Worm (Caenorhabditis elegans) whole organism, young adult: ENCODE results near the gene F54C8.7.

Experiments
- B0019.2 ChIP-seq: fragments of 200-800 bp; sonication (Bioruptor generic); conservative IDR thresholded peaks from 2 replicates; pipeline ENCODE4 v1.3.6; 2022; ENCODE audit warnings: missing genetic modification reagents, missing genetic modification characterization, missing compliant biosample characterization
- C06A6.2 ChIP-seq: fragments of 200-800 bp; sonication (Bioruptor generic); conservative IDR thresholded peaks from 2 replicates; pipeline ENCODE4 v1.3.6; 2022; ENCODE audit warnings: missing genetic modification characterization, missing compliant biosample characterization
- D2030.7 ChIP-seq: fragments of 200-800 bp; sonication (Bioruptor generic); IDR thresholded peaks from 2 replicates; pipeline ENCODE4 v1.3.6; 2022; ENCODE audit warnings: missing genetic modification reagents, missing genetic modification characterization, missing compliant biosample characterization
- F22D6.2 ChIP-seq: sonication (generic microtip); optimal IDR thresholded peaks from 2 replicates; lab custom pipeline; 2016; ENCODE audit warnings: mild to moderate bottlenecking, missing genetic modification characterization, missing compliant biosample characterization
- F23B12.7 ChIP-seq: sonication (generic microtip); optimal IDR thresholded peaks from 2 replicates; lab custom pipeline; 2017; ENCODE audit warnings: missing genetic modification characterization, mild to moderate bottlenecking, missing compliant biosample characterization, antibody characterized with exemption, moderate library complexity; ENCODE audit not compliant: insufficient read depth
- F39B2.1 ChIP-seq: fragments of 200-800 bp; sonication (Bioruptor generic); IDR thresholded peaks from 2 replicates; pipeline ENCODE4 v1.3.6; 2022; ENCODE audit warnings: missing genetic modification reagents, missing genetic modification characterization, missing compliant biosample characterization
- F57C9.4 ChIP-seq: sonication (generic microtip); optimal IDR thresholded peaks from 2 replicates; lab custom pipeline; 2017; ENCODE audit warnings: mild to moderate bottlenecking, missing genetic modification characterization, missing compliant biosample characterization
- Y53G8AR.9 ChIP-seq: fragments of 200-800 bp; sonication (Bioruptor generic); conservative IDR thresholded peaks from 2 replicates; pipeline ENCODE4 v1.3.6; 2022; ENCODE audit warnings: missing genetic modification reagents, missing genetic modification characterization, missing compliant biosample characterization
- ZK185.1 ChIP-seq: sonication (generic microtip); optimal IDR thresholded peaks from 2 replicates; lab custom pipeline; 2016; ENCODE audit warnings: mild to moderate bottlenecking, missing genetic modification characterization, missing compliant biosample characterization; ENCODE audit not compliant: poor library complexity, severe bottlenecking
- akir-1 ChIP-seq: fragments of 200-800 bp; sonication (Bioruptor generic); optimal IDR thresholded peaks from 2 replicates; lab custom pipeline; 2018; ENCODE audit warnings: mild to moderate bottlenecking, missing genetic modification characterization, moderate library complexity, missing compliant biosample characterization
- attf-3 ChIP-seq: fragments of 200-800 bp; sonication (Bioruptor generic); conservative IDR thresholded peaks from 2 replicates; pipeline ENCODE4 v1.3.6; 2022; ENCODE audit warnings: missing genetic modification reagents, missing genetic modification characterization, missing compliant biosample characterization
- attf-5 ChIP-seq: fragments of 200-800 bp; sonication (Bioruptor generic); optimal IDR thresholded peaks from 2 replicates; lab custom pipeline; 2018; ENCODE audit warnings: mild to moderate bottlenecking, missing genetic modification characterization, missing compliant biosample characterization
- attf-6 ChIP-seq: fragments of 200-800 bp; sonication (Bioruptor generic); IDR thresholded peaks from 2 replicates; pipeline ENCODE4 v1.3.6; 2022; ENCODE audit warnings: missing genetic modification reagents, missing genetic modification characterization, missing compliant biosample characterization
- bed-2 ChIP-seq: fragments of 200-800 bp; sonication (Bioruptor generic); IDR thresholded peaks from 2 replicates; pipeline ENCODE4 v1.3.6; 2022; ENCODE audit warnings: missing genetic modification reagents, missing genetic modification characterization, missing compliant biosample characterization
- cebp-1 ChIP-seq, 2 experiments: fragments of 200-800 bp in 1 of 2; sonication (Bioruptor generic) in 1 of 2; sonication (generic microtip) in 1 of 2; IDR thresholded peaks in 1 of 2; optimal IDR thresholded peaks in 1 of 2; 2 replicates each; pipeline versions ENCODE4 v1.3.6 to Lab custom; 2017 to 2022; ENCODE audit warnings: missing compliant biosample characterization in 2 of 2, missing genetic modification characterization in 2 of 2, mild to moderate bottlenecking in 1 of 2, missing genetic modification reagents in 1 of 2, moderate library complexity in 1 of 2
- ceh-100 ChIP-seq: fragments of 200-800 bp; sonication (Bioruptor generic); IDR thresholded peaks from 2 replicates; pipeline ENCODE4 v1.3.6; 2022; ENCODE audit warnings: missing genetic modification reagents, missing genetic modification characterization, missing compliant biosample characterization
- ceh-79 ChIP-seq: sonication (generic microtip); optimal IDR thresholded peaks from 2 replicates; lab custom pipeline; 2017; ENCODE audit warnings: mild to moderate bottlenecking, missing genetic modification characterization, missing compliant biosample characterization
- dox-1 ChIP-seq: fragments of 200-800 bp; sonication (Bioruptor generic); IDR thresholded peaks from 2 replicates; pipeline ENCODE4 v1.3.6; 2022; ENCODE audit warnings: missing genetic modification reagents, missing genetic modification characterization, missing compliant biosample characterization
- dpff-1 ChIP-seq: sonication (generic microtip); optimal IDR thresholded peaks from 2 replicates; lab custom pipeline; 2017; ENCODE audit warnings: mild to moderate bottlenecking, missing genetic modification characterization, missing compliant biosample characterization
- egrh-3 ChIP-seq: fragments of 200-800 bp; sonication (Bioruptor generic); IDR thresholded peaks from 2 replicates; pipeline ENCODE4 v1.3.6; 2022; ENCODE audit warnings: missing genetic modification reagents, missing genetic modification characterization, missing compliant biosample characterization
- fkh-3 ChIP-seq: sonication (generic microtip); optimal IDR thresholded peaks from 2 replicates; lab custom pipeline; 2016; ENCODE audit warnings: mild to moderate bottlenecking, missing genetic modification characterization, missing compliant biosample characterization
- him-1 ChIP-seq: sonication (generic microtip); optimal IDR thresholded peaks from 2 replicates; lab custom pipeline; 2016; ENCODE audit warnings: missing genotype, missing genetic modification reagents, missing genetic modification characterization, missing compliant biosample characterization
- let-607 ChIP-seq, 2 experiments: fragments of 200-800 bp in 1 of 2; sonication (Bioruptor generic) in 1 of 2; sonication (generic microtip) in 1 of 2; optimal IDR thresholded peaks; 2 replicates each; lab custom pipeline; 2016 to 2018; ENCODE audit warnings: mild to moderate bottlenecking in 2 of 2, missing compliant biosample characterization in 2 of 2, missing genetic modification characterization in 2 of 2, moderate library complexity in 2 of 2, missing genotype in 1 of 2
- lir-1 ChIP-seq: fragments of 200-800 bp; sonication (Bioruptor generic); conservative IDR thresholded peaks from 2 replicates; pipeline ENCODE4 v1.3.6; 2022; ENCODE audit warnings: missing genetic modification reagents, missing genetic modification characterization, missing compliant biosample characterization
- madf-10 ChIP-seq: sonication (generic microtip); optimal IDR thresholded peaks from 2 replicates; lab custom pipeline; 2016; ENCODE audit warnings: mild to moderate bottlenecking, missing genetic modification characterization, missing compliant biosample characterization
- madf-6 ChIP-seq: fragments of 200-800 bp; sonication (Bioruptor generic); IDR thresholded peaks from 2 replicates; pipeline ENCODE4 v1.3.6; 2022; ENCODE audit warnings: missing genetic modification reagents, missing genetic modification characterization, missing compliant biosample characterization
- madf-8 ChIP-seq: fragments of 200-800 bp; sonication (Bioruptor generic); conservative IDR thresholded peaks from 2 replicates; pipeline ENCODE4 v1.3.6; 2022; ENCODE audit warnings: missing genetic modification reagents, missing genetic modification characterization, missing compliant biosample characterization
- mes-4 ChIP-seq: sonication (generic microtip); optimal IDR thresholded peaks from 2 replicates; lab custom pipeline; 2016; ENCODE audit warnings: missing genotype, missing genetic modification characterization, missing compliant biosample characterization
- nfya-2 ChIP-seq: fragments of 200-800 bp; sonication (Bioruptor generic); IDR thresholded peaks from 2 replicates; pipeline ENCODE4 v1.3.6; 2022; ENCODE audit warnings: missing genetic modification reagents, missing genetic modification characterization, missing compliant biosample characterization
- nhr-27 ChIP-seq: fragments of 200-800 bp; sonication (Bioruptor generic); optimal IDR thresholded peaks from 2 replicates; lab custom pipeline; 2018; ENCODE audit warnings: mild to moderate bottlenecking, missing genetic modification characterization, moderate library complexity, missing compliant biosample characterization
- repo-1 ChIP-seq: sonication (generic microtip); optimal IDR thresholded peaks from 2 replicates; lab custom pipeline; 2017; ENCODE audit warnings: mild to moderate bottlenecking, missing genetic modification characterization, missing compliant biosample characterization
- sdz-38 ChIP-seq: sonication (generic microtip); optimal IDR thresholded peaks from 2 replicates; lab custom pipeline; 2016; ENCODE audit warnings: missing genotype, missing genetic modification characterization, missing compliant biosample characterization
- snpc-1.3 ChIP-seq: sonication (generic microtip); optimal IDR thresholded peaks from 2 replicates; lab custom pipeline; 2017; ENCODE audit warnings: missing genetic modification characterization, mild to moderate bottlenecking, missing compliant biosample characterization, antibody characterized with exemption, moderate library complexity, missing genotype, missing genetic modification reagents; ENCODE audit not compliant: insufficient read depth
- snpc-3.4 ChIP-seq: sonication (generic microtip); optimal IDR thresholded peaks from 2 replicates; lab custom pipeline; 2017; ENCODE audit warnings: missing genetic modification characterization, mild to moderate bottlenecking, missing compliant biosample characterization, antibody characterized with exemption, moderate library complexity, missing genotype, missing genetic modification reagents
- tbx-9 ChIP-seq: sonication (generic microtip); optimal IDR thresholded peaks from 2 replicates; lab custom pipeline; 2016; ENCODE audit warnings: borderline replicate concordance, missing genetic modification characterization, inconsistent platforms, missing compliant biosample characterization
- tlf-1 ChIP-seq: fragments of 200-800 bp; sonication (Bioruptor generic); optimal IDR thresholded peaks from 2 replicates; lab custom pipeline; 2018; ENCODE audit warnings: mild to moderate bottlenecking, missing genetic modification characterization, missing compliant biosample characterization
- xnd-1 ChIP-seq: sonication (generic microtip); optimal IDR thresholded peaks from 2 replicates; lab custom pipeline; 2016; ENCODE audit warnings: missing genotype, missing genetic modification reagents, missing genetic modification characterization, missing compliant biosample characterization
- zfh-2 ChIP-seq: fragments of 200-800 bp; sonication (Bioruptor generic); conservative IDR thresholded peaks from 2 replicates; pipeline ENCODE4 v1.3.6; 2022; ENCODE audit warnings: missing genetic modification reagents, missing genetic modification characterization, missing compliant biosample characterization
- ztf-18 ChIP-seq: sonication (generic microtip); optimal IDR thresholded peaks from 2 replicates; lab custom pipeline; 2016; ENCODE audit warnings: missing genotype, mild to moderate bottlenecking, missing genetic modification characterization, missing compliant biosample characterization
- ztf-28 ChIP-seq: fragments of 200-800 bp; sonication (Bioruptor generic); IDR thresholded peaks from 2 replicates; pipeline ENCODE4 v1.3.6; 2022; ENCODE audit warnings: missing genetic modification reagents, missing genetic modification characterization, missing compliant biosample characterization
- ztf-6 ChIP-seq: fragments of 200-800 bp; sonication (Bioruptor generic); IDR thresholded peaks from 2 replicates; pipeline ENCODE4 v1.3.6; 2022; ENCODE audit warnings: missing genetic modification reagents, missing genetic modification characterization, missing compliant biosample characterization

F54C8.7 gene

ce11 chrIII:9494209-9494608 is 40.3 kb upstream of the F54C8.7 start:
- no peak for TF ChIP-seq F39B2.1 (GFP tag; lab: Robert Waterston, UW)
- TF ChIP-seq repo-1 (tag; lab: Kevin White, UChicago): no peak
- no peak for TF ChIP-seq attf-5 (GFP tag; lab: Kevin White, UChicago)
- TF ChIP-seq F23B12.7 (tag; lab: Kevin White, UChicago): no peak
- TF ChIP-seq, all 124 proteins: peak for 0

ce11 chrIII:9490783-9491547 is 37.1 kb upstream of the F54C8.7 start, which contains the start of the genes dars-1 and ctr-9:
Gene dars-1 (minus strand): TSS chrIII:9491215.
Gene ctr-9 (plus strand): TSS chrIII:9491396.
- TF ChIP-seq madf-8 (GFP tag; lab: Robert Waterston, UW) (no peak), snpc-1.3 (tag; lab: Kevin White, UChicago) (no peak), ztf-28 (no peak), D2030.7 (GFP tag; lab: Robert Waterston, UW) (no peak), dpff-1 (tag; lab: Kevin White, UChicago) (no peak), madf-6 (no peak), B0019.2 (GFP tag; lab: Robert Waterston, UW) (no peak), let-607 (tag; optimal IDR thresholded peaks at IDR 0.05; lab: Kevin White, UChicago) (no peak), F22D6.2 (tag; lab: Kevin White, UChicago) (no peak), tbx-9 (tag; lab: Kevin White, UChicago) (no peak), ceh-79 (no peak), ztf-18 (no peak), snpc-3.4 (tag; lab: Kevin White, UChicago) (peak; percentile 0), nfya-2 (GFP tag; lab: Robert Waterston, UW) (no peak), bed-2 (no peak), xnd-1 (tag; lab: Kevin White, UChicago) (no peak), akir-1 (GFP tag; lab: Kevin White, UChicago) (no peak), cebp-1 (GFP tag; IDR thresholded peaks at IDR 0.05; lab: Robert Waterston, UW) (peak; percentile 30; the same call in 1 of the 2 replicates), cebp-1 (tag; optimal IDR thresholded peaks at IDR 0.05; lab: Kevin White, UChicago) (peak; percentile 87), tlf-1 (GFP tag; lab: Kevin White, UChicago) (no peak), Y53G8AR.9 (GFP tag; lab: Robert Waterston, UW) (0 out of 2 replicates have a peak, but pooled peaks have one; percentile 42), ZK185.1 (no peak)

ce11 chrIII:9489798-9490197 is 35.9 kb upstream of the F54C8.7 start:
- TF ChIP-seq ztf-6 (GFP tag; lab: Robert Waterston, UW) (no peak), nhr-27 (tag; lab: Kevin White, UChicago) (no peak), fkh-3 (tag; lab: Kevin White, UChicago) (no peak), lir-1 (GFP tag; lab: Robert Waterston, UW) (no peak), ztf-18 (no peak), attf-6 (GFP tag; lab: Robert Waterston, UW) (no peak), madf-10 (tag; lab: Kevin White, UChicago) (no peak), him-1 (tag; lab: Kevin White, UChicago) (no peak), ztf-28 (no peak), dox-1 (GFP tag; lab: Robert Waterston, UW) (no peak), sdz-38 (no peak), C06A6.2 (GFP tag; lab: Robert Waterston, UW) (no peak), B0019.2 (GFP tag; lab: Robert Waterston, UW) (no peak), dpff-1 (tag; lab: Kevin White, UChicago) (no peak), attf-3 (no peak), mes-4 (tag; lab: Kevin White, UChicago) (no peak), ceh-100 (no peak), F57C9.4 (tag; lab: Kevin White, UChicago) (no peak), egrh-3 (GFP tag; lab: Robert Waterston, UW) (no peak), zfh-2 (GFP tag; lab: Robert Waterston, UW) (no peak)
